Fruit fly (Drosophila melanogaster): ENCODE measurements around the gene lsn.

lsn gene

dm6 chr3R:21870158-21870971 lies 5.4 kb downstream of the lsn start, which contains the start of gene CG31431 (continued):
- no peak for TF ChIP-seq HLH4C (GFP tag; IDR thresholded peaks at IDR 0.05; ENCODE audit: partially characterized antibody)
- TF ChIP-seq CG32772 (GFP tag; IDR thresholded peaks at IDR 0.05): peak; percentile 97
- TF ChIP-seq Six4 (GFP tag; optimal IDR thresholded peaks at IDR 0.05): peak; percentile 96
- peak; percentile 99 for TF ChIP-seq CG32532 (GFP tag; IDR thresholded peaks at IDR 0.05)
- peak; percentile 92 for TF ChIP-seq trem (tag; optimal IDR thresholded peaks at IDR 0.05)
- TF ChIP-seq CG5245 (GFP tag; optimal IDR thresholded peaks at IDR 0.05): peak; percentile 96
- TF ChIP-seq bcd (GFP tag; optimal IDR thresholded peaks at IDR 0.05): peak; percentile 97
- peak; percentile 92 for TF ChIP-seq CG16815 (GFP tag; optimal IDR thresholded peaks at IDR 0.05)
- TF ChIP-seq MESR4 (GFP tag; optimal IDR thresholded peaks at IDR 0.05): peak; percentile 62
- TF ChIP-seq Chrac-16 (GFP tag; optimal IDR thresholded peaks at IDR 0.05): peak; percentile 96
- peak; percentile 83 for TF ChIP-seq fd64A (GFP tag; optimal IDR thresholded peaks at IDR 0.05)
- TF ChIP-seq psq (GFP tag; optimal IDR thresholded peaks at IDR 0.05): peak; percentile 90
- TF ChIP-seq Atf3 (GFP tag; optimal IDR thresholded peaks at IDR 0.05): peak; percentile 95
- peak; percentile 93 for TF ChIP-seq CG4617 (GFP tag; optimal IDR thresholded peaks at IDR 0.05; ENCODE audit: borderline replicate concordance)
- peak; percentile 86 for TF ChIP-seq dimm (GFP tag; IDR thresholded peaks at IDR 0.05)
- peak; percentile 97 for TF ChIP-seq zfh2 (GFP tag; optimal IDR thresholded peaks at IDR 0.05)
- no peak for TF ChIP-seq sc (optimal IDR thresholded peaks at IDR 0.05)
- TF ChIP-seq sc (GFP tag; optimal IDR thresholded peaks at IDR 0.05): peak; percentile 87
- no peak for TF ChIP-seq ato (GFP tag; IDR thresholded peaks at IDR 0.05; ENCODE audit: partially characterized antibody)
- peak; percentile 96 for TF ChIP-seq CG15011 (GFP tag; optimal IDR thresholded peaks at IDR 0.05)
- TF ChIP-seq CG8765 (GFP tag; IDR thresholded peaks at IDR 0.05): peak; percentile 94
- peak; percentile 85 for TF ChIP-seq run (tag; optimal IDR thresholded peaks at IDR 0.05)
- peak; percentile 97 for TF ChIP-seq Hsf (GFP tag; optimal IDR thresholded peaks at IDR 0.05)
- peak; percentile 95 for TF ChIP-seq Blimp-1 (GFP tag; optimal IDR thresholded peaks at IDR 0.05)
- TF ChIP-seq fu2 (GFP tag; optimal IDR thresholded peaks at IDR 0.05): peak; percentile 97
- TF ChIP-seq CrebB (tag; optimal IDR thresholded peaks at IDR 0.05): peak; percentile 97
- TF ChIP-seq CG9817 (tag; optimal IDR thresholded peaks at IDR 0.05): peak; percentile 97
- peak; percentile 58 for TF ChIP-seq CG15479 (GFP tag; optimal IDR thresholded peaks at IDR 0.05)
- TF ChIP-seq dan (GFP tag; IDR thresholded peaks at IDR 0.05): peak; percentile 88
- TF ChIP-seq CG1647 (GFP tag; optimal IDR thresholded peaks at IDR 0.05): peak; percentile 95
- peak; percentile 92 for TF ChIP-seq CG33557 (GFP tag; optimal IDR thresholded peaks at IDR 0.05)
- peak; percentile 74 for TF ChIP-seq CG17912 (GFP tag; optimal IDR thresholded peaks at IDR 0.05)
- peak; percentile 93 for TF ChIP-seq cato (GFP tag; optimal IDR thresholded peaks at IDR 0.05; ENCODE audit: borderline replicate concordance)
- peak; percentile 81 for TF ChIP-seq CG18011 (GFP tag; optimal IDR thresholded peaks at IDR 0.05)
- peak; percentile 96 for TF ChIP-seq sisA (GFP tag; IDR thresholded peaks at IDR 0.05)
- TF ChIP-seq CG8290 (GFP tag; optimal IDR thresholded peaks at IDR 0.05): peak; percentile 93
- TF ChIP-seq CG8290 (tag; optimal IDR thresholded peaks at IDR 0.05): peak; percentile 71 to 99
- TF ChIP-seq sr (GFP tag; IDR thresholded peaks at IDR 0.05): peak; percentile 88
- TF ChIP-seq Taf1 (GFP tag; IDR thresholded peaks at IDR 0.05): peak; percentile 97
- peak; percentile 88 for TF ChIP-seq ash1 (GFP tag; optimal IDR thresholded peaks at IDR 0.05)
- TF ChIP-seq pnt (GFP tag; optimal IDR thresholded peaks at IDR 0.05): peak; percentile 95
- TF ChIP-seq sens-2 (GFP tag; IDR thresholded peaks at IDR 0.05): peak; percentile 93
- TF ChIP-seq CG14441 (GFP tag; IDR thresholded peaks at IDR 0.05): peak; percentile 97
- TF ChIP-seq CG4707 (GFP tag; optimal IDR thresholded peaks at IDR 0.05): peak; percentile 84
- peak; percentile 93 for TF ChIP-seq Abd-B (GFP tag; optimal IDR thresholded peaks at IDR 0.05)
- TF ChIP-seq CG3838 (GFP tag; optimal IDR thresholded peaks at IDR 0.05): peak; percentile 90
- TF ChIP-seq Hand (GFP tag; optimal IDR thresholded peaks at IDR 0.05): peak; percentile 96
- peak; percentile 87 for TF ChIP-seq wek (GFP tag; optimal IDR thresholded peaks at IDR 0.05)
- peak; percentile 99 for TF ChIP-seq Ets65A (GFP tag)
- peak; percentile 98 for TF ChIP-seq MBD-R2 (GFP tag; IDR thresholded peaks at IDR 0.05)
